In genomic region chrX:15511399-15511798, dm6 we compare ENCODE assay signal across 1 fruit fly cellular context.
TF ChIP-seq lines count a peak whose summit lies in the region.

No protein-coding gene starts in this region.

TF ChIP-seq in whole organism, embryonic, 481 proteins besides CTCF, POLR2A, EP300 and RAD21 (continued from another document):
- TF ChIP-seq Fer1 (GFP tag; optimal IDR thresholded peaks at IDR 0.05; lab: Kevin White, UChicago) (no peak), HLHmδ (GFP tag; optimal IDR thresholded peaks at IDR 0.05; lab: Kevin White, UChicago) (no peak), MBD-R2 (GFP tag; IDR thresholded peaks at IDR 0.05; lab: Robert Waterston, UW) (no peak), Asciz (GFP tag; optimal IDR thresholded peaks at IDR 0.05; lab: Kevin White, UChicago) (no peak), CG17186 (GFP tag; optimal IDR thresholded peaks at IDR 0.05; lab: Kevin White, UChicago) (no peak), zf30C (GFP tag; optimal IDR thresholded peaks at IDR 0.05; lab: Kevin White, UChicago) (peak; percentile 32), CG6854 (GFP tag; optimal IDR thresholded peaks at IDR 0.05; lab: Kevin White, UChicago) (no peak), Nf-YC (tag; optimal IDR thresholded peaks at IDR 0.05; lab: Kevin White, UChicago) (no peak), CG4820 (GFP tag; optimal IDR thresholded peaks at IDR 0.05; lab: Kevin White, UChicago) (no peak), tin (GFP tag; optimal IDR thresholded peaks at IDR 0.05; lab: Kevin White, UChicago) (peak; percentile 14), Lim3 (GFP tag; IDR thresholded peaks at IDR 0.05; lab: Robert Waterston, UW) (no peak), hb (GFP tag; IDR thresholded peaks at IDR 0.05; lab: Robert Waterston, UW; ENCODE audit: partially characterized antibody) (no peak), CG5953 (GFP tag; IDR thresholded peaks at IDR 0.05; lab: Robert Waterston, UW) (no peak), CG15011 (GFP tag; optimal IDR thresholded peaks at IDR 0.05; lab: Kevin White, UChicago) (no peak), CG11085 (GFP tag; IDR thresholded peaks at IDR 0.05; lab: Robert Waterston, UW) (no peak), CG8765 (GFP tag; IDR thresholded peaks at IDR 0.05; lab: Robert Waterston, UW) (no peak), CG2120 (GFP tag; optimal IDR thresholded peaks at IDR 0.05; lab: Kevin White, UChicago) (peak; percentile 50), hth (optimal IDR thresholded peaks at IDR 0.05; lab: Kevin White, UChicago) (no peak), dysf (GFP tag; IDR thresholded peaks at IDR 0.05; lab: Robert Waterston, UW) (0 out of 3 replicates have a peak, but pooled peaks have one; percentile 16), Meics (GFP tag; optimal IDR thresholded peaks at IDR 0.05; lab: Kevin White, UChicago) (no peak), Sox102F (GFP tag; optimal IDR thresholded peaks at IDR 0.05; lab: Kevin White, UChicago) (peak; percentile 36), CG11093 (GFP tag; IDR thresholded peaks at IDR 0.05; lab: Robert Waterston, UW) (no peak), CG4328 (GFP tag; optimal IDR thresholded peaks at IDR 0.05; lab: Kevin White, UChicago) (no peak), CG10979 (tag; optimal IDR thresholded peaks at IDR 0.05; lab: Kevin White, UChicago) (no peak), tgo (GFP tag; IDR thresholded peaks at IDR 0.05; lab: Robert Waterston, UW) (0 out of 3 replicates have a peak, but pooled peaks have one; percentile 16), CG31365 (tag; optimal IDR thresholded peaks at IDR 0.05; lab: Kevin White, UChicago) (no peak), Dbx (GFP tag; IDR thresholded peaks at IDR 0.05; lab: Robert Waterston, UW) (no peak), Ets65A (GFP tag; lab: Kevin White, UChicago) (peak; percentile 88), CG10431 (GFP tag; optimal IDR thresholded peaks at IDR 0.05; lab: Kevin White, UChicago) (no peak), H15 (GFP tag; IDR thresholded peaks at IDR 0.05; lab: Robert Waterston, UW) (0 out of 3 replicates have a peak, but pooled peaks have one; percentile 24), sob (GFP tag; IDR thresholded peaks at IDR 0.05; lab: Robert Waterston, UW) (0 out of 2 replicates have a peak, but pooled peaks have one; percentile 16), CG31441 (GFP tag; IDR thresholded peaks at IDR 0.05; lab: Robert Waterston, UW) (no peak), CG31224 (GFP tag; IDR thresholded peaks at IDR 0.05; lab: Robert Waterston, UW) (0 out of 2 replicates have a peak, but pooled peaks have one; percentile 15), CG4360 (GFP tag; IDR thresholded peaks at IDR 0.05; lab: Robert Waterston, UW) (no peak), ttk (GFP tag; IDR thresholded peaks at IDR 0.05; lab: Robert Waterston, UW) (0 out of 2 replicates have a peak, but pooled peaks have one; percentile 12), CHES-1-like (GFP tag; optimal IDR thresholded peaks at IDR 0.05; lab: Kevin White, UChicago) (no peak), lilli (GFP tag; optimal IDR thresholded peaks at IDR 0.05; lab: Kevin White, UChicago) (peak; percentile 53), Ptx1 (GFP tag; IDR thresholded peaks at IDR 0.05; lab: Robert Waterston, UW) (no peak), prd (optimal IDR thresholded peaks at IDR 0.05; lab: Kevin White, UChicago) (no peak), prd (GFP tag; IDR thresholded peaks at IDR 0.05; lab: Robert Waterston, UW) (peak; percentile 38; the same call in 1 of the 3 replicates), lbe (GFP tag; optimal IDR thresholded peaks at IDR 0.05; lab: Kevin White, UChicago) (no peak), CG1024 (GFP tag; IDR thresholded peaks at IDR 0.05; lab: Robert Waterston, UW) (no peak), her (GFP tag; optimal IDR thresholded peaks at IDR 0.05; lab: Kevin White, UChicago) (no peak)
